Worm (Caenorhabditis elegans) whole organism, young adult: ENCODE measurements around the gene C09B9.1.

ENCODE experiments used
- aptf-2 ChIP-seq: fragments of 200-800 bp; sonication (Bioruptor generic); conservative IDR thresholded peaks from 2 replicates; pipeline ENCODE4 v1.3.6; 2022; ENCODE audit warnings: missing genetic modification reagents, missing genetic modification characterization, missing compliant biosample characterization
- bed-1 ChIP-seq: fragments of 200-800 bp; sonication (Bioruptor generic); IDR thresholded peaks from 2 replicates; pipeline ENCODE4 v1.3.6; 2022; ENCODE audit warnings: missing genetic modification reagents, missing genetic modification characterization, missing compliant biosample characterization
- ceh-79 ChIP-seq: sonication (generic microtip); optimal IDR thresholded peaks from 2 replicates; lab custom pipeline; 2017; ENCODE audit warnings: mild to moderate bottlenecking, missing genetic modification characterization, missing compliant biosample characterization
- ekl-4 ChIP-seq: fragments of 200-800 bp; sonication (Bioruptor generic); IDR thresholded peaks from 2 replicates; pipeline ENCODE4 v1.3.6; 2022; ENCODE audit warnings: missing genetic modification reagents, missing genetic modification characterization, missing compliant biosample characterization
- lin-35 ChIP-seq, 3 experiments: fragments of 150-350 bp in 2 of 3; sonication (generic microtip) in 1 of 3; optimal IDR thresholded peaks; 2 replicates each; lab custom pipeline; 2014 to 2018; ENCODE audit warnings: missing biosample characterization in 3 of 3, missing genetic modification characterization in 3 of 3, missing genetic modification reagents in 3 of 3
- madf-10 ChIP-seq: sonication (generic microtip); optimal IDR thresholded peaks from 2 replicates; lab custom pipeline; 2016; ENCODE audit warnings: mild to moderate bottlenecking, missing genetic modification characterization, missing compliant biosample characterization
- madf-3 ChIP-seq: fragments of 200-800 bp; sonication (Bioruptor generic); IDR thresholded peaks from 2 replicates; pipeline ENCODE4 v1.3.6; 2022; ENCODE audit warnings: missing genetic modification reagents, missing genetic modification characterization, missing compliant biosample characterization
- ztf-28 ChIP-seq: fragments of 200-800 bp; sonication (Bioruptor generic); IDR thresholded peaks from 2 replicates; pipeline ENCODE4 v1.3.6; 2022; ENCODE audit warnings: missing genetic modification reagents, missing genetic modification characterization, missing compliant biosample characterization
- ztf-6 ChIP-seq: fragments of 200-800 bp; sonication (Bioruptor generic); IDR thresholded peaks from 2 replicates; pipeline ENCODE4 v1.3.6; 2022; ENCODE audit warnings: missing genetic modification reagents, missing genetic modification characterization, missing compliant biosample characterization

DNA sequence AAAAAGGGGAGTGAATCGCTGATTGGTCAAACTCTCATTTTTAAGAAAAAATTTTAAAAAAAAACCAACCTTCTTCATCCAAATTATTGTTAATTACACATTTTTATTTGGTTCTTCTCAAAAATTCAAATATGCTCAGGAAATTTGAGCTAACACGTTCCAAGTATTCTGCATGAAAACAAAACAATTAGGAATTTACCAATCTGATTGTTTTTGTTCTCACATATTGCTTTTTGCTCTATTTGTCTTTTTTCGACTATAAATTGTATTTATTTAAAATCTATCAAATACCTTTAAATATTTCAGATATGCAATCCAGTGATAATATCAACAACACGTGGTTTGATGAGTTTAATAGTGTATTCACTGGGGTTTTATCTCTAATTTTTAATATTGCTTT, 25.3 kb upstream of the C09B9.1 start, which contains the start of gene srm-1:
- no peak for TF ChIP-seq ztf-6
- TF ChIP-seq ekl-4 (GFP tag; lab: Robert Waterston, UW), result no peak
- no peak for TF ChIP-seq aptf-2 (GFP tag; lab: Robert Waterston, UW)
- TF ChIP-seq madf-3 (GFP tag; lab: Robert Waterston, UW), result no peak
- no peak for TF ChIP-seq ceh-79 (tag; lab: Kevin White, UChicago)
- no peak for TF ChIP-seq madf-10 (tag; lab: Kevin White, UChicago)
- TF ChIP-seq ztf-28 (GFP tag; lab: Robert Waterston, UW), result no peak
- no peak for TF ChIP-seq bed-1 (GFP tag; lab: Robert Waterston, UW)
- no peak for TF ChIP-seq lin-35 (GFP tag; optimal IDR thresholded peaks at IDR 0.05; lab: Kevin White, UChicago)
